Worm (Caenorhabditis elegans) whole organism, young adult: ENCODE measurements around the gene F54D10.5.
"Not testable (repeated sequence)": the region's sequence is repeated elsewhere in the genome, so short reads cannot be mapped to it uniquely, and the experiment has no call there.

Experiments used
- B0019.2 ChIP-seq: fragments of 200-800 bp; sonication (Bioruptor generic); conservative IDR thresholded peaks from 2 replicates; pipeline ENCODE4 v1.3.6; 2022; ENCODE audit warnings: missing genetic modification reagents, missing genetic modification characterization, missing compliant biosample characterization
- C06A6.2 ChIP-seq: fragments of 200-800 bp; sonication (Bioruptor generic); conservative IDR thresholded peaks from 2 replicates; pipeline ENCODE4 v1.3.6; 2022; ENCODE audit warnings: missing genetic modification characterization, missing compliant biosample characterization
- F37B4.10 ChIP-seq: fragments of 200-800 bp; sonication (Bioruptor generic); IDR thresholded peaks from 2 replicates; pipeline ENCODE4 v1.3.6; 2022; ENCODE audit warnings: missing genetic modification characterization, missing compliant biosample characterization
- K11D2.4 ChIP-seq: fragments of 200-800 bp; sonication (Bioruptor generic); IDR thresholded peaks from 2 replicates; pipeline ENCODE4 v1.3.6; 2022; ENCODE audit warnings: missing genetic modification reagents, missing genetic modification characterization, missing compliant biosample characterization
- K12H6.12 ChIP-seq: fragments of 200-800 bp; sonication (Bioruptor generic); optimal IDR thresholded peaks from 2 replicates; lab custom pipeline; 2018; ENCODE audit warnings: mild to moderate bottlenecking, missing genetic modification characterization, missing compliant biosample characterization
- Y67H2A.10 ChIP-seq: fragments of 200-800 bp; sonication (Bioruptor generic); conservative IDR thresholded peaks from 2 replicates; pipeline ENCODE4 v1.3.6; 2022; ENCODE audit warnings: missing genetic modification reagents, missing genetic modification characterization, missing compliant biosample characterization
- aptf-2 ChIP-seq: fragments of 200-800 bp; sonication (Bioruptor generic); conservative IDR thresholded peaks from 2 replicates; pipeline ENCODE4 v1.3.6; 2022; ENCODE audit warnings: missing genetic modification reagents, missing genetic modification characterization, missing compliant biosample characterization
- cebp-1 ChIP-seq, 2 experiments: fragments of 200-800 bp in 1 of 2; sonication (Bioruptor generic) in 1 of 2; sonication (generic microtip) in 1 of 2; IDR thresholded peaks in 1 of 2; optimal IDR thresholded peaks in 1 of 2; 2 replicates each; pipeline versions ENCODE4 v1.3.6 to Lab custom; 2017 to 2022; ENCODE audit warnings: missing compliant biosample characterization in 2 of 2, missing genetic modification characterization in 2 of 2, mild to moderate bottlenecking in 1 of 2, missing genetic modification reagents in 1 of 2, moderate library complexity in 1 of 2
- cebp-2 ChIP-seq: fragments of 200-800 bp; sonication (Bioruptor generic); IDR thresholded peaks from 2 replicates; pipeline ENCODE4 v1.3.6; 2022; ENCODE audit warnings: missing genetic modification characterization, missing compliant biosample characterization
- ceh-27 ChIP-seq: fragments of 200-800 bp; sonication (Bioruptor generic); optimal IDR thresholded peaks from 2 replicates; lab custom pipeline; 2018; ENCODE audit warnings: mild to moderate bottlenecking, missing genetic modification characterization, moderate library complexity, missing compliant biosample characterization
- chd-7 ChIP-seq: sonication (generic microtip); optimal IDR thresholded peaks from 2 replicates; lab custom pipeline; 2016; ENCODE audit warnings: mild to moderate bottlenecking, missing genetic modification characterization, moderate library complexity, missing compliant biosample characterization
- die-1 ChIP-seq: sonication (generic microtip); optimal IDR thresholded peaks from 2 replicates; lab custom pipeline; 2016; ENCODE audit warnings: missing genotype, mild to moderate bottlenecking, missing genetic modification characterization, missing compliant biosample characterization
- dpl-1 ChIP-seq: fragments of 150-350 bp; optimal IDR thresholded peaks from 2 replicates; lab custom pipeline; 2014; ENCODE audit warnings: missing biosample characterization, missing genetic modification reagents, missing genetic modification characterization
- efl-1 ChIP-seq: fragments of 150-350 bp; optimal IDR thresholded peaks from 2 replicates; lab custom pipeline; 2014; ENCODE audit warnings: missing biosample characterization, missing genetic modification reagents, missing genetic modification characterization
- ekl-4 ChIP-seq: fragments of 200-800 bp; sonication (Bioruptor generic); IDR thresholded peaks from 2 replicates; pipeline ENCODE4 v1.3.6; 2022; ENCODE audit warnings: missing genetic modification reagents, missing genetic modification characterization, missing compliant biosample characterization
- ets-4 ChIP-seq: fragments of 200-800 bp; sonication (Bioruptor generic); optimal IDR thresholded peaks from 2 replicates; lab custom pipeline; 2018; ENCODE audit warnings: mild to moderate bottlenecking, missing genetic modification characterization, missing compliant biosample characterization
- gei-17 ChIP-seq: fragments of 200-800 bp; sonication (Bioruptor generic); optimal IDR thresholded peaks from 2 replicates; lab custom pipeline; 2018; ENCODE audit warnings: mild to moderate bottlenecking, missing genetic modification characterization, missing compliant biosample characterization
- hsf-1 ChIP-seq: fragments of 200-800 bp; sonication (Bioruptor generic); IDR thresholded peaks from 2 replicates; pipeline ENCODE4 v1.3.6; 2022; ENCODE audit warnings: missing genetic modification reagents, missing genetic modification characterization, missing compliant biosample characterization
- let-526 ChIP-seq: fragments of 200-800 bp; sonication (Bioruptor generic); IDR thresholded peaks from 2 replicates; pipeline ENCODE4 v1.3.6; 2022; ENCODE audit warnings: missing genetic modification reagents, missing genetic modification characterization, missing compliant biosample characterization
- lsy-27 ChIP-seq: sonication (generic microtip); optimal IDR thresholded peaks from 2 replicates; lab custom pipeline; 2017; ENCODE audit warnings: missing genetic modification characterization, mild to moderate bottlenecking, missing compliant biosample characterization, antibody characterized with exemption, missing genotype, borderline replicate concordance; ENCODE audit not compliant: insufficient read depth
- madf-3 ChIP-seq: fragments of 200-800 bp; sonication (Bioruptor generic); IDR thresholded peaks from 2 replicates; pipeline ENCODE4 v1.3.6; 2022; ENCODE audit warnings: missing genetic modification reagents, missing genetic modification characterization, missing compliant biosample characterization
- madf-6 ChIP-seq: fragments of 200-800 bp; sonication (Bioruptor generic); IDR thresholded peaks from 2 replicates; pipeline ENCODE4 v1.3.6; 2022; ENCODE audit warnings: missing genetic modification reagents, missing genetic modification characterization, missing compliant biosample characterization
- mcd-1 ChIP-seq: fragments of 200-800 bp; sonication (Bioruptor generic); IDR thresholded peaks from 2 replicates; pipeline ENCODE4 v1.3.6; 2022; ENCODE audit warnings: missing genetic modification reagents, missing genetic modification characterization, missing compliant biosample characterization
- nhr-27 ChIP-seq: fragments of 200-800 bp; sonication (Bioruptor generic); optimal IDR thresholded peaks from 2 replicates; lab custom pipeline; 2018; ENCODE audit warnings: mild to moderate bottlenecking, missing genetic modification characterization, moderate library complexity, missing compliant biosample characterization
- nhr-80 ChIP-seq: sonication (generic microtip); optimal IDR thresholded peaks from 2 replicates; lab custom pipeline; 2016; ENCODE audit warnings: missing genetic modification characterization, missing compliant biosample characterization
- pbrm-1 ChIP-seq: fragments of 200-800 bp; sonication (Bioruptor generic); IDR thresholded peaks from 2 replicates; pipeline ENCODE4 v1.3.6; 2022; ENCODE audit warnings: missing genetic modification reagents, missing genetic modification characterization, missing compliant biosample characterization
- rcor-1 ChIP-seq: fragments of 200-800 bp; sonication (Bioruptor generic); IDR thresholded peaks from 2 replicates; pipeline ENCODE4 v1.3.6; 2022; ENCODE audit warnings: missing genetic modification reagents, missing genetic modification characterization, missing compliant biosample characterization
- sdz-38 ChIP-seq: sonication (generic microtip); optimal IDR thresholded peaks from 2 replicates; lab custom pipeline; 2016; ENCODE audit warnings: missing genotype, missing genetic modification characterization, missing compliant biosample characterization
- somi-1 ChIP-seq: fragments of 200-800 bp; sonication (Bioruptor generic); optimal IDR thresholded peaks from 2 replicates; lab custom pipeline; 2018; ENCODE audit warnings: mild to moderate bottlenecking, missing genetic modification characterization, missing compliant biosample characterization
- tbx-9 ChIP-seq: sonication (generic microtip); optimal IDR thresholded peaks from 2 replicates; lab custom pipeline; 2016; ENCODE audit warnings: borderline replicate concordance, missing genetic modification characterization, inconsistent platforms, missing compliant biosample characterization
- xnd-1 ChIP-seq: sonication (generic microtip); optimal IDR thresholded peaks from 2 replicates; lab custom pipeline; 2016; ENCODE audit warnings: missing genotype, missing genetic modification reagents, missing genetic modification characterization, missing compliant biosample characterization
- zfh-2 ChIP-seq: fragments of 200-800 bp; sonication (Bioruptor generic); conservative IDR thresholded peaks from 2 replicates; pipeline ENCODE4 v1.3.6; 2022; ENCODE audit warnings: missing genetic modification reagents, missing genetic modification characterization, missing compliant biosample characterization
- ztf-26 ChIP-seq: sonication (generic microtip); optimal IDR thresholded peaks from 2 replicates; lab custom pipeline; 2017; ENCODE audit warnings: missing genetic modification characterization, missing compliant biosample characterization

Gene F54D10.5

DNA sequence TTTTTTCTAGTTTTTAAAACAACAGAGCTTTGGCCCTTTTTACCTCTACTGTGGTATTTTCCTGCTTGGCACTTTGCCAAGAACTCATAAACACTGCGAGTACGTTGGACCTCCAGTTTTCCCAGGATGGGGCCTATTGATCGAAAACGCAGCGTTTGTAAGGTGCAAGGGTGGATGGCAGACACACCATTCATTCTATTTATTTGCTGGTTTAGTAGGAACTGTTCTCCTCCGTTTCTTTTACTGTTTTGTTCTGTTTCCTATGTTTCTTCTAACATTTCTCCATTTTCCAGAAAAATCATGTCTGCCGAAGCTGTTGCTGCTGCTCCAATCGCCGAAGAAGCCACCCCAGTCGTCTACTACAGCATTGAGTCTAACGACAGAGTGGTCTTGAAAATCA, 15.9 kb upstream of the F54D10.5 start, which contains the start of gene skr-15 (continued):
- TF ChIP-seq ztf-26 (no peak), tbx-9 (tag; lab: Kevin White, UChicago) (no peak), B0019.2 (no peak)

DNA sequence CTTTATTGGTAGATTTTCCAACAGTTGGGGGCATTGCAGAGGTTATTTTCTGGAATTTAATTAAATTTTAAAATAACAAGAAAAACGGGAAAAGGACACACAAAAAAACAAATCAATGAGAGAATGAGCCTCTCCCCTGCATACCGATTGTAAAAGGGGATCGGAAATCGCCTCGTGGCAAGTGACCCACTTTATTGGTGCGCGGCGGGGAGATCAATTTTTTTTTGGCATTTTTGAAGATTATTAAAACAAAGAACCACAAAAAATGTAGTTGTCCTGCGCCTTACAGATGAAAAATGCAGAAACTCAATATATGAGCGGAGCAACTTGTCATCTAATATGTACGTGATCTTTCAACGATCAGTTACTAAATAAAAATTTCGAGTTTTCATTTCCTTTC, 13.3 kb upstream of the F54D10.5 start, which contains the start of gene F54D10.7:
Gene F54D10.7 (minus strand): TSS at position 49 of the 400 bp plus-strand sequence.
- TF ChIP-seq aptf-2 (peak; percentile 86), madf-3 (GFP tag; lab: Robert Waterston, UW) (no peak), gei-17 (GFP tag; lab: Kevin White, UChicago) (no peak), K12H6.12 (no peak), madf-6 (GFP tag; lab: Robert Waterston, UW) (0 out of 2 replicates have a peak, but pooled peaks have one; percentile 15), efl-1 (peak; percentile 63)
- TF ChIP-seq, all 124 proteins: peak for 3

DNA sequence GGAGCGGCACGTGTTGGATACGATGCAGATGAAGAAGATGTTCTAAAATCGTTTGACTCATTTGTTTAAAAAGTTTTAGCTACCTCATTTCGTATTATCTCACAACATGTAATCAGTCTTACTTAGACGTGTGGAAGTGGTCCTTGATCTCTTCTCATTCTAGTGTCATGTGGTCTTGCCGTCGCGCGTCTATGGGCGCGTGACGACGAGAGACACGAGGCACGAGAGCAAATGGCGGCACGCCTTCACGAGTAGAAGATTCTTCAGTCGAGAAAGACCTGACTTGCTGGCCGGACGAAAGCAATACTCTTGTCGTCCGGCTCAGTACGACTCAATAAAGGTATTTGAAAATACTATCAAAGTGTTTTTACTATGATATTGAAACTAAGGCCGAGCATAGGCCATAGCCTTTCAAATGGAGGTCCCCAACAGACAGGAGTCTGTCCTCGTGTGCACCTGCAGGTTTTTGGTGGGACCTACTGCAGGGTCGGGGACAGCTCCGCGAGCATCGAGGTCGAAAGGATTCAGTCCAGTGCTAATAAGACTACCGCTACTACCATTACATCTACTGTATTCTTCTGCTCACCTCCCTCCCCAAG, 8.4 kb upstream of the F54D10.5 start, which contains the start of gene fbxa-24:
Gene fbxa-24 (plus strand): TSS at position 276 of the 599 bp plus-strand sequence.
- 0 out of 2 replicates have a peak, but pooled peaks have one; percentile 20 for TF ChIP-seq zfh-2
- TF ChIP-seq mcd-1, result peak; percentile 55
- TF ChIP-seq let-526, result 0 out of 2 replicates have a peak, but pooled peaks have one; percentile 25
- TF ChIP-seq cebp-1 (GFP tag; IDR thresholded peaks at IDR 0.05; lab: Robert Waterston, UW), result not testable (repeated sequence)
- TF ChIP-seq cebp-1 (tag; optimal IDR thresholded peaks at IDR 0.05; lab: Kevin White, UChicago), result peak; percentile 12
- TF ChIP-seq pbrm-1 (GFP tag; lab: Robert Waterston, UW), result peak; percentile 35; the same call in 1 of the 2 replicates
- peak; percentile 29; the same call in 1 of the 2 replicates for TF ChIP-seq C06A6.2
- peak; percentile 54 for TF ChIP-seq ceh-27
- 0 out of 2 replicates have a peak, but pooled peaks have one; percentile 31 for TF ChIP-seq K11D2.4 (GFP tag; lab: Robert Waterston, UW)

DNA sequence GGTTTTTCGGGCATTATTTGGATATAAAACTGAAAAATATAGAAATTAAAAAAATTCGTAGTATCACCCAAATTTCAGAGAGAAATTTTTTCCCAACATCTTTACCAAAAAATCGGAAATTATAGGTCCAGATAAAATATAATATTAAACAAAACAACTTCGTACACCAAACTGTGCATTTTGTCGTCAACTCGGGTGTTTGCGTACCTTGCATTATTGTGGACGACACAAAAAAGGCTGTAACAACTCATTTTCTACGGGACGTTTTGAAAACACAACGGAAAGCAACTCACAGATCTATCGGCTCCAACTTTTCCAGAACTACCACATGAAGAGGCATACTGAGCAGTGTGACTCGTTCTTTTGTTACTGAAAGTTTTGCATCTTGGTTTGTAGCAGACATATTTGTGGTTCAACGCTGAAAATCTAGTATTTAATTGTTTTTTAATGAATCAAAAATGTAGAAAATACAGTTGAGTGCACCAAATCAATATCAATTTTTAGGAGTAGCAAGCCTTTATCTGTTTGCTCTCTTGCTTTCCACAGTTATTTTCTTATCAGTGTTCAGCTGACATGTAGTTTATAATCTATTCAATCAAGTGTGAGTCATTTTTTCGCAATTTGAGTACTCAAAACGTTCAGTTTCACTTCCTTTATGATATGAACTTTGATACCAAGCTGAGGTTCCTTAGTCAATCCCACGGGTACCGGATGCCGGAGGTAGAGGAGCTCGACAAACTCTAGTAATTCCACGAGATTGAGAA, 7.7 kb upstream of the F54D10.5 start:
- TF ChIP-seq lsy-27 (tag; lab: Kevin White, UChicago) (no peak), F37B4.10 (GFP tag; lab: Robert Waterston, UW) (no peak), ekl-4 (GFP tag; lab: Robert Waterston, UW) (no peak), die-1 (tag; lab: Kevin White, UChicago) (no peak), xnd-1 (no peak), dpl-1 (GFP tag; lab: Kevin White, UChicago) (no peak), Y67H2A.10 (no peak), nhr-80 (tag; lab: Kevin White, UChicago) (peak; percentile 71), zfh-2 (no peak), hsf-1 (GFP tag; lab: Robert Waterston, UW) (no peak), chd-7 (tag; lab: Kevin White, UChicago) (no peak), rcor-1 (GFP tag; lab: Robert Waterston, UW) (no peak), ets-4 (GFP tag; lab: Kevin White, UChicago) (peak; percentile 13), nhr-27 (no peak), sdz-38 (tag; lab: Kevin White, UChicago) (no peak), somi-1 (GFP tag; lab: Kevin White, UChicago) (no peak), cebp-2 (GFP tag; lab: Robert Waterston, UW) (no peak)
